Worm (Caenorhabditis elegans) whole organism, L3 larva: ENCODE results near the gene lin-23.

Source experiments
- R02D3.7 ChIP-seq: fragments of 150-350 bp; optimal IDR thresholded peaks from 2 replicates; lab custom pipeline; 2014; ENCODE audit warnings: missing biosample characterization, missing genetic modification characterization
- ama-1 ChIP-seq: fragments of 150-350 bp; optimal IDR thresholded peaks from 2 replicates; lab custom pipeline; 2018
- ceh-82 ChIP-seq: fragments of 150-350 bp; optimal IDR thresholded peaks from 2 replicates; lab custom pipeline; 2014; ENCODE audit warnings: missing biosample characterization, missing genetic modification characterization
- mdl-1 ChIP-seq: fragments of 150-350 bp; optimal IDR thresholded peaks from 2 replicates; lab custom pipeline; 2014; ENCODE audit warnings: missing biosample characterization, missing genetic modification characterization
- nhr-25 ChIP-seq: sonication (generic microtip); optimal IDR thresholded peaks from 2 replicates; lab custom pipeline; 2017; ENCODE audit warnings: missing biosample characterization, missing genetic modification characterization
- pha-4 ChIP-seq: fragments of 150-350 bp; optimal IDR thresholded peaks from 2 replicates; lab custom pipeline; 2014; ENCODE audit warnings: missing biosample characterization, missing genetic modification reagents, missing genetic modification characterization
- ztf-11 ChIP-seq: fragments of 150-350 bp; optimal IDR thresholded peaks from 2 replicates; lab custom pipeline; 2014; ENCODE audit warnings: missing biosample characterization, missing genetic modification characterization

DNA sequence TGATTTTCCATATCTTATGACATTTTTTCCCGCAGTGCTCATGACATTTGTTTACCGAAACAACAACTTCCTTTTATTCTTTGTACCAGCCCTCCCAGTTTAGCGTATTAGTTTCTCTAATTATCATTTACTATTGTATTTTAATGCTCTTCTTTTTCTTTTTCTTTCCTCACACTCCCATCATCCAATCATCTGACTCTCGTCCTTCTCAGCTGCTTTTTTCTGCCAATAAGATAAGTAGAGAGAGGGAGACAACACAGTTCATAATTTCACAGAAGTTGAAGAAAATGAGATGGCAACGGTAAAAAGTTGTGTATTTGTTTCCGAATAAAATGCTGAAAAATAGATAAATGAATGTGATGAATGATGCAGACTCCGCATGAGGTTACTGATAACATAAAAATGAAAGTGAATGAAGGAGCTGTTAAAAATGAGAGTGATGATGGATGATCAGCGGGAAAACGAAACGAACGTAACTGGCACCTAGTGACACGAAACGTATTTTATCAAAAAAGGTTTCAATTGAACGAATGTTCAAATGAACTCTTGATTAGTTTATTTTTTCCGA is 6.4 kb downstream of the lin-23 start:
- TF ChIP-seq ama-1 (no peak), R02D3.7 (tag; lab: Kevin White, UChicago) (no peak), mdl-1 (tag; lab: Kevin White, UChicago) (no peak), nhr-25 (no peak), ztf-11 (no peak), ceh-82 (no peak), pha-4 (peak; percentile 54)
